Fruit fly (Drosophila melanogaster): Measurements from ENCODE around the gene CG11964.

CG11964 gene

DNA sequence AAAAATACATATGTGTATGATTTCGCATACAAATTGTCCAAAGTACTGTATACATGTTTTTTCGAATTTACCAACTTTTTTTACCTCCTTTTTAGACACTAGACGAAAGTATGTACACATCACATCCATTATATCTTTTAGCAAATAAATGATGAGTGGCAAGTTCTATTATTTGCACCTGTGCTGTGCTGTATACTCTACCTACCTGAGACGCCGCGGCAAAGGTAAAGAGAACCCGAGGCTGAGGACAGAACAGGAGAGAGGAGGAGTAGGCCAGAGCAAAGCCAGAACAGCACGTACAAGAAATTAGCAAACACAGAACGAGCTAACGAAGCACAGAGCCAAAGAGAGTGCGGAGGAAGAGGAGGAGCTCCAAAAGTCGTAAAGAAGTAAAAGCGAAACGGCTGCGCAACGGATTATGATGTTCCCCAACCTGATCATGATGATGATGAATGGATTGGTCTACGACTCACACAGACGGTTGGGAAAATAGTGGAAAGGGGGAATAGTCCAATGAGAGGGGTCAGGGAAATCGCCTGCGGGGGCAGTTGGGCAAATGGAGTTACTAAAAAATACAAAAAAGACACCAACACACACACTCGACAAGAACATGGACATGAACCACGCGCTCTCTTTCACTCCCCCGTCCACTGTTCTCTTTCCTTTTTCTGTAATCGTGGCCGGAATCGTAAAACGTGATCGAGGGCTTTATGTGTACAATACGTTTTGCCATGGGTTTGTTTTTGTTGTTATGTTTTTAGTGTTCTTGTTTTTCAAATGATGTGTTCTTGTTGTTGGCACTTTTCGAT, 16.8 kb downstream of the CG11964 start (continued):
- TF ChIP-seq CG13123 (GFP tag; optimal IDR thresholded peaks at IDR 0.05) (peak; percentile 44), MBD-R2 (GFP tag; IDR thresholded peaks at IDR 0.05) (no peak; the same call in 1 of the 2 replicates), Antp (GFP tag; optimal IDR thresholded peaks at IDR 0.05) (peak; percentile 65), Hr78 (GFP tag; optimal IDR thresholded peaks at IDR 0.05) (peak in 1 of 2 experiments; percentile 18), Scr (GFP tag; IDR thresholded peaks at IDR 0.05; ENCODE audit: partially characterized antibody) (no peak), CG6765 (GFP tag; optimal IDR thresholded peaks at IDR 0.05) (no peak), Lpt (GFP tag; optimal IDR thresholded peaks at IDR 0.05) (no peak), gsb (GFP tag; IDR thresholded peaks at IDR 0.05) (no peak), hbn (GFP tag; IDR thresholded peaks at IDR 0.05; ENCODE audit: partially characterized antibody) (no peak), run (tag; optimal IDR thresholded peaks at IDR 0.05) (peak; percentile 29), abd-A (tag; optimal IDR thresholded peaks at IDR 0.05) (no peak), Gsc (GFP tag; IDR thresholded peaks at IDR 0.05) (no peak), zfh1 (GFP tag; IDR thresholded peaks at IDR 0.05) (peak; percentile 80), Hr39 (optimal IDR thresholded peaks at IDR 0.05) (no peak), CG13894 (tag; optimal IDR thresholded peaks at IDR 0.05) (no peak), CG7271 (tag; optimal IDR thresholded peaks at IDR 0.05) (peak; percentile 87), maf-S (GFP tag; optimal IDR thresholded peaks at IDR 0.05) (no peak), E2f2 (GFP tag; IDR thresholded peaks at IDR 0.05) (peak; percentile 41; the same call in 1 of the 2 replicates), kah (GFP tag; optimal IDR thresholded peaks at IDR 0.05) (peak; percentile 39), Trl (optimal IDR thresholded peaks at IDR 0.05) (peak in 1 of 2 experiments; percentile 19), Trl (GFP tag; optimal IDR thresholded peaks at IDR 0.05) (peak; percentile 61), schlank (tag; optimal IDR thresholded peaks at IDR 0.05) (peak; percentile 37), seq (GFP tag; IDR thresholded peaks at IDR 0.05) (peak; percentile 28; the same call in 1 of the 2 replicates), Rx (GFP tag; IDR thresholded peaks at IDR 0.05) (peak; percentile 67), CG18764 (GFP tag; optimal IDR thresholded peaks at IDR 0.05) (peak; percentile 35), pros (GFP tag; optimal IDR thresholded peaks at IDR 0.05) (no peak), Fer2 (tag; optimal IDR thresholded peaks at IDR 0.05) (peak; percentile 8), CG42726 (GFP tag; IDR thresholded peaks at IDR 0.05; ENCODE audit: partially characterized antibody) (no peak), CG6272 (GFP tag; IDR thresholded peaks at IDR 0.05) (no peak), ewg (GFP tag; optimal IDR thresholded peaks at IDR 0.05) (peak; percentile 41), Doc2 (GFP tag; IDR thresholded peaks at IDR 0.05) (no peak), pan (optimal IDR thresholded peaks at IDR 0.05) (no peak), pan (GFP tag; optimal IDR thresholded peaks at IDR 0.05 in 1 of 2, IDR thresholded peaks at IDR 0.05 in 1 of 2) (peak in 1 of 2 experiments; percentile 55), NK7.1 (GFP tag; optimal IDR thresholded peaks at IDR 0.05) (no peak), CG1647 (GFP tag; optimal IDR thresholded peaks at IDR 0.05) (peak; percentile 3), peb (GFP tag; IDR thresholded peaks at IDR 0.05) (peak; percentile 69), Ravus (GFP tag; IDR thresholded peaks at IDR 0.05) (peak; percentile 11; the same call in 1 of the 2 replicates), HHEX (GFP tag; optimal IDR thresholded peaks at IDR 0.05) (peak; percentile 60), CG3065 (GFP tag; optimal IDR thresholded peaks at IDR 0.05) (no peak), ham (GFP tag; IDR thresholded peaks at IDR 0.05) (no peak), sqz (GFP tag; optimal IDR thresholded peaks at IDR 0.05) (no peak), CG10543 (GFP tag; optimal IDR thresholded peaks at IDR 0.05) (no peak), chn (GFP tag; optimal IDR thresholded peaks at IDR 0.05) (peak; percentile 64), Dek (tag; optimal IDR thresholded peaks at IDR 0.05) (peak; percentile 26), unpg (GFP tag; optimal IDR thresholded peaks at IDR 0.05) (peak; percentile 81), CG8359 (GFP tag; optimal IDR thresholded peaks at IDR 0.05; ENCODE audit: borderline replicate concordance) (peak; percentile 84), jumu (GFP tag; optimal IDR thresholded peaks at IDR 0.05) (peak; percentile 73), PHDP (tag; optimal IDR thresholded peaks at IDR 0.05) (peak; percentile 66), CG4707 (GFP tag; optimal IDR thresholded peaks at IDR 0.05) (peak; percentile 44), CG12659 (GFP tag; optimal IDR thresholded peaks at IDR 0.05) (peak; percentile 62)

Measured in whole organism, embryonic.